Worm (Caenorhabditis elegans) whole organism, L4 larva: ENCODE results near the gene str-4.
A peak's percentile ranks its signal among the peaks of the same experiment; 100 is the strongest.

Source experiments
- F10B5.3 ChIP-seq: sonication (generic microtip); optimal IDR thresholded peaks from 2 replicates; lab custom pipeline; 2016; ENCODE audit warnings: mild to moderate bottlenecking, missing genetic modification characterization, missing compliant biosample characterization
- F26F4.8 ChIP-seq: fragments of 200-800 bp; sonication (Bioruptor generic); conservative IDR thresholded peaks from 2 replicates; pipeline ENCODE4 v1.3.6; 2022; ENCODE audit warnings: missing genetic modification characterization, missing compliant biosample characterization
- F44E2.7 ChIP-seq: fragments of 200-800 bp; sonication (Bioruptor generic); IDR thresholded peaks from 2 replicates; pipeline ENCODE4 v2.1.2; 2022; ENCODE audit warnings: missing genetic modification characterization, missing compliant biosample characterization
- R02D3.7 ChIP-seq: fragments of 150-350 bp; sonication (generic microtip); optimal IDR thresholded peaks from 3 replicates; lab custom pipeline; 2014; ENCODE audit warnings: missing biosample characterization, missing genetic modification characterization
- T26A8.4 ChIP-seq: fragments of 200-800 bp; sonication (Bioruptor generic); IDR thresholded peaks from 2 replicates; pipeline ENCODE4 v1.3.6; 2022; ENCODE audit warnings: missing genetic modification characterization, missing compliant biosample characterization
- Y75B8A.6 ChIP-seq: fragments of 200-800 bp; sonication (Bioruptor generic); IDR thresholded peaks from 2 replicates; pipeline ENCODE4 v1.3.6; 2022; ENCODE audit warnings: missing genetic modification reagents, missing genetic modification characterization, missing compliant biosample characterization
- ZK337.2 ChIP-seq: fragments of 200-800 bp; sonication (Bioruptor generic); IDR thresholded peaks from 2 replicates; pipeline ENCODE4 v1.3.6; 2022; ENCODE audit warnings: missing genetic modification reagents, missing genetic modification characterization, missing compliant biosample characterization
- aha-1 ChIP-seq: fragments of 150-350 bp; peaks from one replicate; lab custom pipeline; 2014; ENCODE audit warnings: missing biosample characterization, missing genetic modification characterization
- ama-1 ChIP-seq: fragments of 150-350 bp; optimal IDR thresholded peaks from 2 replicates; lab custom pipeline; 2014; ENCODE audit warnings: inconsistent platforms, mixed read lengths
- ceh-20 ChIP-seq: fragments of 200-800 bp; sonication (Bioruptor generic); IDR thresholded peaks from 2 replicates; pipeline ENCODE4 v1.3.6; 2022; ENCODE audit warnings: missing genetic modification reagents, missing genetic modification characterization, missing compliant biosample characterization
- daf-12 ChIP-seq: fragments of 150-350 bp; optimal IDR thresholded peaks from 2 replicates; lab custom pipeline; 2014; ENCODE audit warnings: missing biosample characterization, missing genetic modification reagents, missing genetic modification characterization
- daf-16 ChIP-seq, 3 experiments: sonication (generic microtip); optimal IDR thresholded peaks; 2 replicates each; lab custom pipeline; 2016 to 2017; ENCODE audit warnings: missing genetic modification characterization in 3 of 3, missing genetic modification reagents in 3 of 3, mild to moderate bottlenecking in 2 of 3, missing compliant biosample characterization in 2 of 3, missing biosample characterization in 1 of 3, moderate library complexity in 1 of 3
- daf-8 ChIP-seq: fragments of 200-800 bp; sonication (Bioruptor generic); IDR thresholded peaks from 2 replicates; pipeline ENCODE4 v1.3.6; 2022; ENCODE audit warnings: missing genetic modification characterization, missing compliant biosample characterization
- dmd-6 ChIP-seq: fragments of 200-800 bp; sonication (Bioruptor generic); IDR thresholded peaks from 2 replicates; pipeline ENCODE4 v1.3.6; 2022; ENCODE audit warnings: missing genetic modification reagents, missing genetic modification characterization, missing compliant biosample characterization
- dmd-9 ChIP-seq: fragments of 200-800 bp; sonication (Bioruptor generic); IDR thresholded peaks from 2 replicates; pipeline ENCODE4 v1.3.6; 2022; ENCODE audit warnings: missing genetic modification reagents, missing genetic modification characterization, missing compliant biosample characterization
- duxl-1 ChIP-seq: sonication (generic microtip); optimal IDR thresholded peaks from 2 replicates; lab custom pipeline; 2016; ENCODE audit warnings: mild to moderate bottlenecking, missing genetic modification characterization, moderate library complexity, missing compliant biosample characterization; ENCODE audit not compliant: poor library complexity
- dve-1 ChIP-seq: sonication (generic microtip); optimal IDR thresholded peaks from 2 replicates; lab custom pipeline; 2017; ENCODE audit warnings: antibody characterized with exemption, mild to moderate bottlenecking, missing genetic modification characterization, missing compliant biosample characterization; ENCODE audit not compliant: insufficient read depth
- fkh-10 ChIP-seq: fragments of 150-350 bp; optimal IDR thresholded peaks from 2 replicates; lab custom pipeline; 2014; ENCODE audit warnings: missing biosample characterization, missing genetic modification reagents, missing genetic modification characterization
- hlh-11 ChIP-seq: fragments of 200-800 bp; sonication (Bioruptor generic); optimal IDR thresholded peaks from 2 replicates; lab custom pipeline; 2018; ENCODE audit warnings: mild to moderate bottlenecking, missing genetic modification characterization, missing compliant biosample characterization
- hlh-30 ChIP-seq: sonication (generic microtip); optimal IDR thresholded peaks from 2 replicates; lab custom pipeline; 2017; ENCODE audit warnings: antibody characterized with exemption, mild to moderate bottlenecking, missing genetic modification characterization, missing compliant biosample characterization; ENCODE audit not compliant: insufficient read depth
- hmg-1.1 ChIP-seq: fragments of 200-800 bp; sonication (Bioruptor generic); IDR thresholded peaks from 2 replicates; pipeline ENCODE4 v1.3.6; 2022; ENCODE audit warnings: missing genetic modification reagents, missing genetic modification characterization, missing compliant biosample characterization
- jun-1 ChIP-seq: fragments of 150-350 bp; optimal IDR thresholded peaks from 2 replicates; lab custom pipeline; 2014; ENCODE audit warnings: missing biosample characterization, missing genetic modification reagents, missing genetic modification characterization
- lin-1 ChIP-seq: fragments of 200-800 bp; sonication (Bioruptor generic); IDR thresholded peaks from 2 replicates; pipeline ENCODE4 v1.3.6; 2022; ENCODE audit warnings: missing genetic modification reagents, missing genetic modification characterization, missing compliant biosample characterization
- lin-15B ChIP-seq: fragments of 150-350 bp; sonication (generic microtip); optimal IDR thresholded peaks from 3 replicates; lab custom pipeline; 2014; ENCODE audit warnings: missing biosample characterization, missing genetic modification characterization
- lin-29 ChIP-seq: fragments of 200-800 bp; sonication (Bioruptor generic); IDR thresholded peaks from 2 replicates; pipeline ENCODE4 v1.3.6; 2022; ENCODE audit warnings: missing genetic modification reagents, missing genetic modification characterization, missing compliant biosample characterization
- lin-38 ChIP-seq: fragments of 200-800 bp; sonication (Bioruptor generic); IDR thresholded peaks from 2 replicates; pipeline ENCODE4 v1.3.6; 2022; ENCODE audit warnings: missing genetic modification reagents, missing genetic modification characterization, missing compliant biosample characterization
- lin-39 ChIP-seq: fragments of 150-350 bp; optimal IDR thresholded peaks from 2 replicates; lab custom pipeline; 2014; ENCODE audit warnings: missing biosample characterization, missing genetic modification reagents, missing genetic modification characterization
- madf-5 ChIP-seq, 2 experiments: fragments of 200-800 bp; sonication (Bioruptor generic); IDR thresholded peaks; 2 replicates each; pipeline ENCODE4 v1.3.6; 2022; ENCODE audit warnings: missing compliant biosample characterization in 2 of 2, missing genetic modification characterization in 2 of 2
- madf-9 ChIP-seq: fragments of 200-800 bp; sonication (Bioruptor generic); conservative IDR thresholded peaks from 2 replicates; pipeline ENCODE4 v1.3.6; 2022; ENCODE audit warnings: missing genetic modification reagents, missing genetic modification characterization, missing compliant biosample characterization
- mdl-1 ChIP-seq, 2 experiments: fragments of 150-350 bp in 1 of 2; sonication (generic microtip) in 1 of 2; optimal IDR thresholded peaks; 2 replicates each; lab custom pipeline; 2014 to 2017; ENCODE audit warnings: missing biosample characterization in 2 of 2, missing genetic modification characterization in 2 of 2
- mxl-2 ChIP-seq: fragments of 200-800 bp; sonication (Bioruptor generic); conservative IDR thresholded peaks from 2 replicates; pipeline ENCODE4 v1.3.6; 2022; ENCODE audit warnings: missing genetic modification reagents, missing genetic modification characterization, missing compliant biosample characterization
- mxl-3 ChIP-seq: fragments of 200-800 bp; sonication (Bioruptor generic); optimal IDR thresholded peaks from 2 replicates; lab custom pipeline; 2018; ENCODE audit warnings: mild to moderate bottlenecking, missing genetic modification characterization, missing compliant biosample characterization
- nhr-102 ChIP-seq: sonication (generic microtip); optimal IDR thresholded peaks from 2 replicates; lab custom pipeline; 2016; ENCODE audit warnings: mild to moderate bottlenecking, missing genetic modification characterization, moderate library complexity, missing compliant biosample characterization
- nhr-237 ChIP-seq: sonication (generic microtip); optimal IDR thresholded peaks from 2 replicates; lab custom pipeline; 2017; ENCODE audit warnings: missing biosample characterization, missing genetic modification characterization
- nhr-28 ChIP-seq: fragments of 150-350 bp; optimal IDR thresholded peaks from 2 replicates; lab custom pipeline; 2014; ENCODE audit warnings: missing biosample characterization, missing genetic modification characterization
- nhr-41 ChIP-seq: fragments of 200-800 bp; sonication (Bioruptor generic); IDR thresholded peaks from 2 replicates; pipeline ENCODE4 v1.3.6; 2022; ENCODE audit warnings: missing genetic modification reagents, missing genetic modification characterization, missing compliant biosample characterization
- nhr-48 ChIP-seq: sonication (generic microtip); optimal IDR thresholded peaks from 2 replicates; lab custom pipeline; 2016; ENCODE audit warnings: mild to moderate bottlenecking, missing genetic modification characterization, missing compliant biosample characterization
- nhr-6 ChIP-seq: fragments of 150-350 bp; optimal IDR thresholded peaks from 2 replicates; lab custom pipeline; 2014; ENCODE audit warnings: missing biosample characterization, missing genetic modification characterization
- nhr-77 ChIP-seq: fragments of 150-350 bp; optimal IDR thresholded peaks from 2 replicates; lab custom pipeline; 2014; ENCODE audit warnings: missing biosample characterization, missing genetic modification characterization
- pha-4 ChIP-seq, 2 experiments: fragments of 150-350 bp in 1 of 2; fragments of 200-800 bp in 1 of 2; sonication (Bioruptor generic) in 1 of 2; IDR thresholded peaks in 1 of 2; optimal IDR thresholded peaks in 1 of 2; 2 replicates each; pipeline versions ENCODE4 v1.3.6 to Lab custom; 2014 to 2022; ENCODE audit warnings: missing genetic modification characterization in 2 of 2, missing genetic modification reagents in 2 of 2, missing biosample characterization in 1 of 2, missing compliant biosample characterization in 1 of 2
- php-3 ChIP-seq: fragments of 200-800 bp; sonication (Bioruptor generic); IDR thresholded peaks from 2 replicates; pipeline ENCODE4 v1.3.6; 2022; ENCODE audit warnings: missing genetic modification reagents, missing genetic modification characterization, missing compliant biosample characterization
- pqm-1 ChIP-seq: sonication (generic microtip); optimal IDR thresholded peaks from 2 replicates; lab custom pipeline; 2017; ENCODE audit warnings: missing biosample characterization, missing genetic modification characterization
- rbr-2 ChIP-seq: sonication (generic microtip); optimal IDR thresholded peaks from 2 replicates; lab custom pipeline; 2016; ENCODE audit warnings: missing genotype, missing genetic modification characterization, missing compliant biosample characterization
- snpc-1.2 ChIP-seq: fragments of 200-800 bp; sonication (Bioruptor generic); IDR thresholded peaks from 2 replicates; pipeline ENCODE4 v1.3.6; 2022; ENCODE audit warnings: missing genetic modification reagents, missing genetic modification characterization, missing compliant biosample characterization
- snpc-4 ChIP-seq: fragments of 150-350 bp; optimal IDR thresholded peaks from 2 replicates; lab custom pipeline; 2014; ENCODE audit warnings: missing biosample characterization, missing genetic modification characterization
- tag-97 ChIP-seq: fragments of 200-800 bp; sonication (Bioruptor generic); IDR thresholded peaks from 2 replicates; pipeline ENCODE4 v1.3.6; 2022; ENCODE audit warnings: missing genetic modification characterization, missing compliant biosample characterization
- ztf-7 ChIP-seq: fragments of 150-350 bp; optimal IDR thresholded peaks from 2 replicates; lab custom pipeline; 2014; ENCODE audit warnings: missing biosample characterization, missing genetic modification characterization

The str-4 gene

DNA sequence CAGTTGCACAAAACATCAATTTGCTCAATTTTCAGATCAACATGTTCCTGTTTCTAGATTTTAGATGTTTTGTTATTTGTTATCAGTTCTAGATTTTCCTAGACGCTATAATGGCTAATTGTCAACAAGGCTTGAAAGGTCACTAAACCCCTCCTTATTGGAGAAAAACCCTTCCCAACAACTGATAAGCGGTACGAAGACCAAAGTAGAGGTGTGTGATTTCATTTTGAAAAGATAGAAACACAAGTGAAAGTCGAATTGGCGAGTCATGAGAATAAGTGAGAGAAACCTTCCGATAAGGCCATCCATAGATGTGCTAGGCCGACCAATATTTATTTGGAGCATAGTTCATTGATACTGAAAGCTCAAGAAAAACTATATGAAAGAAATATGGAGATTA lies 34.1 kb upstream of the str-4 start (continued):
- TF ChIP-seq nhr-41 (peak; percentile 70; the same call in 1 of the 2 replicates), snpc-1.2 (GFP tag; lab: Robert Waterston, UW) (no peak), nhr-48 (tag; lab: Kevin White, UChicago) (peak; percentile 57), php-3 (GFP tag; lab: Robert Waterston, UW) (peak; percentile 69), snpc-4 (tag; lab: Kevin White, UChicago) (no peak), nhr-28 (peak; percentile 91), dmd-9 (GFP tag; lab: Robert Waterston, UW) (no peak)

ce11 chrV:13372821-13373220 lies 33.3 kb upstream of the str-4 start:
- TF ChIP-seq hlh-30 (tag; lab: Kevin White, UChicago): peak; percentile 29
- no peak for TF ChIP-seq madf-5 (GFP tag; IDR thresholded peaks at IDR 0.05; lab: Robert Waterston, UW)
- peak; percentile 39; the same call in 1 of the 2 replicates for TF ChIP-seq php-3 (GFP tag; lab: Robert Waterston, UW)
- TF ChIP-seq Y75B8A.6 (GFP tag; lab: Robert Waterston, UW): no peak
- TF ChIP-seq pqm-1: peak; percentile 92
- TF ChIP-seq nhr-41: peak; percentile 42; the same call in 1 of the 2 replicates
- no peak for TF ChIP-seq ZK337.2 (GFP tag; lab: Robert Waterston, UW)
- TF ChIP-seq mdl-1 (tag; optimal IDR thresholded peaks at IDR 0.05; lab: Kevin White, UChicago): peak in 1 of 2 experiments; percentile 49
- peak; percentile 78 for TF ChIP-seq dmd-6 (GFP tag; lab: Robert Waterston, UW)
- TF ChIP-seq duxl-1 (tag; lab: Kevin White, UChicago): no peak
- TF ChIP-seq nhr-77 (tag; lab: Kevin White, UChicago): peak; percentile 75
- TF ChIP-seq daf-16 (GFP tag; optimal IDR thresholded peaks at IDR 0.05; lab: Kevin White, UChicago): no peak
- peak; percentile 91 for TF ChIP-seq daf-16 (tag; optimal IDR thresholded peaks at IDR 0.05; lab: Kevin White, UChicago)
- peak; percentile 44 for TF ChIP-seq aha-1 (tag; lab: Kevin White, UChicago)
- peak; percentile 24; the same call in 1 of the 2 replicates for TF ChIP-seq pha-4 (GFP tag; IDR thresholded peaks at IDR 0.05; lab: Robert Waterston, UW)
- no peak for TF ChIP-seq pha-4 (tag; optimal IDR thresholded peaks at IDR 0.05; lab: Kevin White, UChicago)
- TF ChIP-seq nhr-48 (tag; lab: Kevin White, UChicago): peak; percentile 7
- peak; percentile 14 for TF ChIP-seq nhr-102 (tag; lab: Kevin White, UChicago)
- no peak for TF ChIP-seq F10B5.3 (tag; lab: Kevin White, UChicago)
- peak; percentile 65; the same call in 1 of the 2 replicates for TF ChIP-seq lin-1 (GFP tag; lab: Robert Waterston, UW)
- peak; percentile 58 for TF ChIP-seq nhr-6 (tag; lab: Kevin White, UChicago)
- peak; percentile 64 for TF ChIP-seq dve-1 (tag; lab: Kevin White, UChicago)
- peak; percentile 82 for TF ChIP-seq nhr-28
- TF ChIP-seq ceh-20: no peak
- no peak for TF ChIP-seq rbr-2 (tag; lab: Kevin White, UChicago)
- peak; percentile 69 for TF ChIP-seq hlh-11 (tag; lab: Kevin White, UChicago)

DNA sequence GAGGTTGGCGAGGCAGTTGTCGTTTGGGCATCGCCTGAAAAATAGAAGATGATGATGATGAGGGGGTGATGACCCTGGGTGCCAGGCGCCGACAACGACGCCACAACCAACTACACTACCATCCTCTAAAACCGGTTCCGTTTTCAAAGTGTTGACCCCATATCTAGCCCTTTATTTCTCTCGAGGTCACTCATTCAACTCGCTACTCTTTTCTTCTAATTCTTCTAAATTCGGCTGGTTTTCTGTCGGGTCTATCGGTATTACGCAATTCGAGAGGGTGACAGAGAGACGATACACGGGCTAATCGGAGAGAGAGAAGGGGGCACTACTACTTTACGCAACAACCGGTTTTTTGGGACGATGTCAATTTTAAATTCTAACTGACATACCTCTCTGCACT lies 31.8 kb upstream of the str-4 start:
- TF ChIP-seq snpc-1.2 (GFP tag; lab: Robert Waterston, UW) (no peak), jun-1 (tag; lab: Kevin White, UChicago) (no peak), lin-15B (tag; lab: Kevin White, UChicago) (no peak), mxl-3 (GFP tag; lab: Kevin White, UChicago) (peak; percentile 57), fkh-10 (GFP tag; lab: Kevin White, UChicago) (no peak), T26A8.4 (GFP tag; lab: Robert Waterston, UW) (no peak; the same call in 1 of the 2 replicates), hmg-1.1 (GFP tag; lab: Robert Waterston, UW) (no peak), lin-1 (GFP tag; lab: Robert Waterston, UW) (no peak), lin-29 (no peak), dmd-6 (GFP tag; lab: Robert Waterston, UW) (peak; percentile 19; the same call in 1 of the 2 replicates), tag-97 (GFP tag; lab: Robert Waterston, UW) (no peak), R02D3.7 (no peak), lin-38 (GFP tag; lab: Robert Waterston, UW) (peak; percentile 38), F26F4.8 (no peak), daf-12 (tag; lab: Kevin White, UChicago) (no peak), php-3 (GFP tag; lab: Robert Waterston, UW) (no peak), ztf-7 (no peak), nhr-237 (tag; lab: Kevin White, UChicago) (no peak), snpc-4 (tag; lab: Kevin White, UChicago) (no peak), lin-39 (tag; lab: Kevin White, UChicago) (no peak), ama-1 (lab: Kevin White, UChicago) (peak; percentile 46), F44E2.7 (GFP tag; lab: Robert Waterston, UW) (no peak), madf-9 (no peak), mxl-2 (GFP tag; lab: Robert Waterston, UW) (no peak), daf-8 (GFP tag; lab: Robert Waterston, UW) (no peak)
